Worm (Caenorhabditis elegans) whole organism, L2 larva: ENCODE results near the gene apc-11.

Experiments
- C34F6.9 ChIP-seq: fragments of 150-350 bp; optimal IDR thresholded peaks from 2 replicates; lab custom pipeline; 2014; ENCODE audit warnings: missing biosample characterization, missing genetic modification characterization
- F13H6.1 ChIP-seq: sonication (generic microtip); optimal IDR thresholded peaks from 2 replicates; lab custom pipeline; 2016; ENCODE audit warnings: missing genetic modification characterization, missing compliant biosample characterization
- R02D3.7 ChIP-seq: fragments of 150-350 bp; optimal IDR thresholded peaks from 2 replicates; lab custom pipeline; 2014; ENCODE audit warnings: missing biosample characterization, missing genetic modification characterization
- Y55F3AM.14 ChIP-seq: fragments of 200-800 bp; sonication (Bioruptor generic); optimal IDR thresholded peaks from 2 replicates; lab custom pipeline; 2018; ENCODE audit warnings: mild to moderate bottlenecking, missing genetic modification characterization, missing compliant biosample characterization
- ZK546.5 ChIP-seq: sonication (generic microtip); optimal IDR thresholded peaks from 2 replicates; lab custom pipeline; 2017; ENCODE audit warnings: missing biosample characterization, missing genetic modification characterization
- alr-1 ChIP-seq: fragments of 150-350 bp; optimal IDR thresholded peaks from 2 replicates; lab custom pipeline; 2014; ENCODE audit warnings: missing biosample characterization, missing genetic modification characterization
- aly-2 ChIP-seq: fragments of 150-350 bp; optimal IDR thresholded peaks from 2 replicates; lab custom pipeline; 2014; ENCODE audit warnings: missing biosample characterization, missing genetic modification characterization
- ama-1 ChIP-seq: fragments of 150-350 bp; optimal IDR thresholded peaks from 2 replicates; lab custom pipeline; 2018; ENCODE audit warnings: inconsistent platforms
- blmp-1 ChIP-seq: sonication (generic microtip); optimal IDR thresholded peaks from 2 replicates; lab custom pipeline; 2017; ENCODE audit warnings: missing genetic modification characterization, mild to moderate bottlenecking, missing compliant biosample characterization, antibody characterized with exemption, moderate library complexity; ENCODE audit not compliant: insufficient read depth
- crh-2 ChIP-seq: sonication (generic microtip); optimal IDR thresholded peaks from 2 replicates; lab custom pipeline; 2017; ENCODE audit warnings: missing biosample characterization, missing genetic modification characterization
- dmd-4 ChIP-seq: sonication (generic microtip); optimal IDR thresholded peaks from 2 replicates; lab custom pipeline; 2017; ENCODE audit warnings: missing biosample characterization, missing genetic modification characterization
- egl-27 ChIP-seq: sonication (generic microtip); optimal IDR thresholded peaks from 3 replicates; lab custom pipeline; 2017; ENCODE audit warnings: missing biosample characterization, missing genetic modification reagents, missing genetic modification characterization
- elt-1 ChIP-seq: fragments of 150-350 bp; optimal IDR thresholded peaks from 2 replicates; lab custom pipeline; 2014; ENCODE audit warnings: missing biosample characterization, missing genetic modification characterization
- elt-3 ChIP-seq: sonication (generic microtip); optimal IDR thresholded peaks from 2 replicates; lab custom pipeline; 2017; ENCODE audit warnings: missing biosample characterization, missing genetic modification characterization
- fos-1 ChIP-seq: fragments of 150-350 bp; optimal IDR thresholded peaks from 2 replicates; lab custom pipeline; 2014; ENCODE audit warnings: missing biosample characterization, missing genetic modification characterization
- gmeb-1 ChIP-seq: fragments of 150-350 bp; optimal IDR thresholded peaks from 2 replicates; lab custom pipeline; 2014; ENCODE audit warnings: missing biosample characterization, missing genetic modification characterization
- lin-11 ChIP-seq: fragments of 150-350 bp; sonication (generic microtip); optimal IDR thresholded peaks from 2 replicates; lab custom pipeline; 2014; ENCODE audit warnings: missing biosample characterization, missing genetic modification characterization, inconsistent platforms, mixed read lengths
- lin-13 ChIP-seq: fragments of 150-350 bp; optimal IDR thresholded peaks from 2 replicates; lab custom pipeline; 2014; ENCODE audit warnings: missing biosample characterization, missing genetic modification reagents, missing genetic modification characterization
- lsy-2 ChIP-seq, 2 experiments: fragments of 150-350 bp in 1 of 2; sonication (generic microtip) in 1 of 2; optimal IDR thresholded peaks; 2 replicates each; lab custom pipeline; 2014 to 2017; ENCODE audit warnings: missing biosample characterization in 2 of 2, missing genetic modification characterization in 2 of 2
- mab-5 ChIP-seq: fragments of 150-350 bp; optimal IDR thresholded peaks from 2 replicates; lab custom pipeline; 2014; ENCODE audit warnings: missing biosample characterization, missing genetic modification characterization
- mbf-1 ChIP-seq: sonication (generic microtip); optimal IDR thresholded peaks from 2 replicates; lab custom pipeline; 2017; ENCODE audit warnings: missing biosample characterization, missing genetic modification characterization
- mdl-1 ChIP-seq, 2 experiments: fragments of 150-350 bp in 1 of 2; sonication (generic microtip) in 1 of 2; optimal IDR thresholded peaks; 2 replicates each; lab custom pipeline; 2017; ENCODE audit warnings: missing biosample characterization in 2 of 2, missing genetic modification characterization in 2 of 2
- nhr-10 ChIP-seq: sonication (generic microtip); optimal IDR thresholded peaks from 2 replicates; lab custom pipeline; 2017; ENCODE audit warnings: missing biosample characterization, missing genetic modification characterization
- nhr-11 ChIP-seq: fragments of 150-350 bp; optimal IDR thresholded peaks from 2 replicates; lab custom pipeline; 2014; ENCODE audit warnings: missing biosample characterization, missing genetic modification characterization
- nhr-12 ChIP-seq: fragments of 150-350 bp; optimal IDR thresholded peaks from 2 replicates; lab custom pipeline; 2014; ENCODE audit warnings: missing biosample characterization, missing genetic modification characterization
- nhr-129 ChIP-seq: fragments of 150-350 bp; optimal IDR thresholded peaks from 2 replicates; lab custom pipeline; 2014; ENCODE audit warnings: missing biosample characterization, missing genetic modification characterization
- nhr-21 ChIP-seq: fragments of 150-350 bp; optimal IDR thresholded peaks from 2 replicates; lab custom pipeline; 2014; ENCODE audit warnings: missing biosample characterization, missing genetic modification characterization
- nhr-237 ChIP-seq: fragments of 150-350 bp; optimal IDR thresholded peaks from 2 replicates; lab custom pipeline; 2014; ENCODE audit warnings: missing biosample characterization, missing genetic modification characterization
- nhr-25 ChIP-seq: fragments of 150-350 bp; sonication (generic microtip); optimal IDR thresholded peaks from 3 replicates; lab custom pipeline; 2014; ENCODE audit warnings: missing biosample characterization, missing genetic modification characterization
- peb-1 ChIP-seq: fragments of 150-350 bp; optimal IDR thresholded peaks from 2 replicates; lab custom pipeline; 2014; ENCODE audit warnings: missing biosample characterization, missing genetic modification characterization
- sem-4 ChIP-seq: fragments of 150-350 bp; optimal IDR thresholded peaks from 2 replicates; lab custom pipeline; 2014; ENCODE audit warnings: missing biosample characterization, missing genetic modification reagents, missing genetic modification characterization
- skn-1 ChIP-seq: sonication (generic microtip); optimal IDR thresholded peaks from 2 replicates; lab custom pipeline; 2017; ENCODE audit warnings: missing biosample characterization, missing genetic modification characterization
- sma-3 ChIP-seq: sonication (generic microtip); optimal IDR thresholded peaks from 2 replicates; lab custom pipeline; 2016; ENCODE audit warnings: missing genetic modification reagents, missing genetic modification characterization, missing compliant biosample characterization
- sma-9 ChIP-seq, 2 experiments: fragments of 150-350 bp in 1 of 2; sonication (generic microtip) in 1 of 2; optimal IDR thresholded peaks; 2 replicates each; lab custom pipeline; 2014 to 2016; ENCODE audit warnings: missing genetic modification characterization in 2 of 2, mild to moderate bottlenecking in 1 of 2, missing biosample characterization in 1 of 2, missing compliant biosample characterization in 1 of 2, missing genetic modification reagents in 1 of 2, moderate library complexity in 1 of 2
- unc-55 ChIP-seq: fragments of 150-350 bp; sonication (generic microtip); optimal IDR thresholded peaks from 3 replicates; lab custom pipeline; 2014; ENCODE audit warnings: missing biosample characterization, missing genetic modification reagents, missing genetic modification characterization
- unc-62 ChIP-seq: fragments of 150-350 bp; optimal IDR thresholded peaks from 2 replicates; lab custom pipeline; 2014; ENCODE audit warnings: missing biosample characterization, missing genetic modification reagents, missing genetic modification characterization
- zag-1 ChIP-seq: fragments of 150-350 bp; optimal IDR thresholded peaks from 2 replicates; lab custom pipeline; 2014; ENCODE audit warnings: missing biosample characterization, missing genetic modification characterization
- ztf-11 ChIP-seq: sonication (generic microtip); optimal IDR thresholded peaks from 2 replicates; lab custom pipeline; 2017; ENCODE audit warnings: missing biosample characterization, missing genetic modification characterization
- ztf-4 ChIP-seq: fragments of 150-350 bp; optimal IDR thresholded peaks from 2 replicates; lab custom pipeline; 2014; ENCODE audit warnings: missing biosample characterization, missing genetic modification characterization

The apc-11 gene

DNA sequence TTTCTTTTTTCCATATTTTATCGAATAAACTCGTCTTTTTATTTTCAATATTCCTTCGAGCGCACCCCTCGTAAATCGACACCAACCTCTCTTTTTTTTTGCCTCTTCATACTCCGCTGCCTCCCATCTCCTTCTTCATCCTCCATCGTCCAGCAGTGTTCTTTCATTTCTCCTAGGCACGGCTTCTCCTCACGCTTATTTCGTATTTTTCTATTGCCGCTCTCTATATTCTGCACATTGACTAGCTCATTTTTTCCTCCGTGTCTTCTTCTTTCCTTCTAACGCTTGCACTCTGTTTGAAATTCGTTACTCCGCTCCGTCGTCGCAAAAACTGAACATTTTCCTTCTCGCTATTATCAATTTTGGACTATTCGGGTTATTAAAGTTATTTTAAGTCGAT lies 38.9 kb downstream of the apc-11 start:
- TF ChIP-seq unc-55 (GFP tag; lab: Kevin White, UChicago) (peak; percentile 61), lsy-2 (tag; optimal IDR thresholded peaks at IDR 0.05; lab: Kevin White, UChicago) (peak in 1 of 2 experiments; percentile 30), F13H6.1 (tag; lab: Kevin White, UChicago) (peak; percentile 14), nhr-11 (tag; lab: Kevin White, UChicago) (no peak), mab-5 (no peak), elt-3 (tag; lab: Kevin White, UChicago) (no peak), C34F6.9 (peak; percentile 45), sem-4 (tag; lab: Kevin White, UChicago) (no peak), ztf-4 (tag; lab: Kevin White, UChicago) (no peak), ZK546.5 (tag; lab: Kevin White, UChicago) (no peak)

DNA sequence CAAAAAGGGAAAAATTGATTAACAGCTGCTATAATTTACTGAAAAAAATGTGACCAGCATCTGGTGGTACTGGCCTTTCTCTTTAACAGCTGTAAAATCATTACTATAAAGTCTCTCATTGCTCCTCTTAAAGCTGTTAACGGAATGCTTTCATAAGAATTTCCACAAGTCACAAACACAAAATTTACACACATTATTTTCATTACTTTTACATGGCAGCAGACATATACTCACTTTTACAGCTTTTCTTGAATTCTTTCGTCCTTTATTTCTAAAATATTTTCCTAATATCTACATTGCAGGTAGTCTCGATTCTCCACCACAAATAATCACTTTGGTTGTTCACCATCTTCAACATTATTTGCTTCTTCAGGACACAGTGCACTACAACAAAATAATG lies 40.9 kb downstream of the apc-11 start, which contains the start of gene imph-1:
Gene imph-1 (plus strand): TSS at position 301 of the 400 bp plus-strand sequence.
- TF ChIP-seq aly-2 (tag; lab: Kevin White, UChicago), result no peak

DNA sequence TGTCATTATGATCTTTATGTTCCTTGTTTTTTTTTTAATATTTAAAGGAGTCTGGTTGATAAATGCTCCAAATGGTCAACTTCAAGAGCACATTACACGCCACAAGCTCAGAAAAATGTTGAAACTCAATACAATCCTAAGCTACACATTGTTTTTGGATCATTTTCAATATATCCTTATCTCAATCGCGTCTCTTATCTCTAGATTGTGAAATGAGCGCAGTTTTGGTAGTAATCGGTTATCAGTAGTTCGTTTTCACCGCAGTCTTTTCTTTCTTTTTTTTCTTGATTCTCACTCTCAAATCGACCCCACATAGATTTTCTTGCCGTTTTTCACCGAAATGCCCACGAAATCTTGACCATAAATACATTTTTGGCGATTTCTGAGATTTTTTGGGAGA lies 41.4 kb downstream of the apc-11 start:
- peak; percentile 21 for TF ChIP-seq fos-1 (tag; lab: Kevin White, UChicago)
- no peak for TF ChIP-seq lin-13
- TF ChIP-seq mdl-1 (tag; optimal IDR thresholded peaks at IDR 0.05; lab: Kevin White, UChicago), result no peak
- TF ChIP-seq peb-1 (tag; lab: Kevin White, UChicago), result no peak
- no peak for TF ChIP-seq skn-1 (tag; lab: Kevin White, UChicago)
- no peak for TF ChIP-seq crh-2
- no peak for TF ChIP-seq unc-62

DNA sequence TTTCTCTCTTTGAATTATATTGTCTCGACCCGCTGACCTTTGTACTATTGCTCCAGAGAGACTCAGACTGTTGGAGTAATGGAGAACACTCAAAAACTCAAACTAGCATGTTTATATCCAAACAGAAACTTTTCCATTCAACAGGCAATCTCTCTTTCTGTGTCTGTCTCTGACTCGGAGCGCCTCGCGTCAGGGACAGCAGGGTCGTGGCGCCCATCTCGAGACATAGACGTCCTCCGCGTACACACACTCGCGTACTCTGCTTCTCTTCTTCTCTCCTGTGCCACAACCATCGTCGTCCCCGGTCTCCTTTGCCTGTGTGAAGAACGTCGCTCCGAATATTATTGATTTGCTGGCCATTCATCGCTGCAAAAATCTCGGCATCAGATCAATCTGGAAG lies 42.3 kb downstream of the apc-11 start:
- TF ChIP-seq alr-1 (no peak), gmeb-1 (tag; lab: Kevin White, UChicago) (peak; percentile 49), lin-13 (peak; percentile 54), elt-1 (tag; lab: Kevin White, UChicago) (no peak), nhr-237 (tag; lab: Kevin White, UChicago) (no peak), Y55F3AM.14 (GFP tag; lab: Kevin White, UChicago) (peak; percentile 28), mbf-1 (tag; lab: Kevin White, UChicago) (no peak), nhr-25 (peak; percentile 56), zag-1 (peak; percentile 32), peb-1 (tag; lab: Kevin White, UChicago) (peak; percentile 71), F13H6.1 (tag; lab: Kevin White, UChicago) (peak; percentile 83), fos-1 (tag; lab: Kevin White, UChicago) (peak; percentile 83), C34F6.9 (peak; percentile 80), nhr-10 (no peak), mab-5 (peak; percentile 17), ztf-11 (no peak), R02D3.7 (no peak), nhr-129 (tag; lab: Kevin White, UChicago) (peak; percentile 91), blmp-1 (peak; percentile 5), sem-4 (tag; lab: Kevin White, UChicago) (peak; percentile 50), nhr-12 (no peak), lin-11 (peak; percentile 37), unc-55 (GFP tag; lab: Kevin White, UChicago) (peak; percentile 68), nhr-21 (tag; lab: Kevin White, UChicago) (peak; percentile 24), crh-2 (peak; percentile 71), ama-1 (no peak), sma-3 (GFP tag; lab: Kevin White, UChicago) (peak; percentile 46), mdl-1 (tag; optimal IDR thresholded peaks at IDR 0.05; lab: Kevin White, UChicago) (peak; percentile 26 to 49), egl-27 (tag; lab: Kevin White, UChicago) (peak; percentile 61), dmd-4 (no peak), sma-9 (GFP tag; optimal IDR thresholded peaks at IDR 0.05; lab: Kevin White, UChicago) (peak; percentile 85), sma-9 (tag; optimal IDR thresholded peaks at IDR 0.05; lab: Kevin White, UChicago) (no peak), lsy-2 (tag; optimal IDR thresholded peaks at IDR 0.05; lab: Kevin White, UChicago) (peak in 1 of 2 experiments; percentile 71)
